Worm (Caenorhabditis elegans) whole organism, L2 larva: ENCODE data around the gene ints-6.

Experiments used
- ama-1 ChIP-seq: fragments of 150-350 bp; optimal IDR thresholded peaks from 2 replicates; lab custom pipeline; 2018; ENCODE audit warnings: inconsistent platforms
- nhr-12 ChIP-seq: fragments of 150-350 bp; optimal IDR thresholded peaks from 2 replicates; lab custom pipeline; 2014; ENCODE audit warnings: missing biosample characterization, missing genetic modification characterization
- unc-62 ChIP-seq: fragments of 150-350 bp; optimal IDR thresholded peaks from 2 replicates; lab custom pipeline; 2014; ENCODE audit warnings: missing biosample characterization, missing genetic modification reagents, missing genetic modification characterization

- no peak for TF ChIP-seq ama-1 (lab: Kevin White, UChicago)
- no peak for TF ChIP-seq unc-62 (GFP tag; lab: Kevin White, UChicago)
- no peak for TF ChIP-seq nhr-12 (tag; lab: Kevin White, UChicago)
Measured at ce11 chrIV:8650696-8651095, 40.8 kb upstream of the ints-6 start, which contains the start of gene C49C8.2.
